Worm (Caenorhabditis elegans): ENCODE data around the gene F17H10.1.

The F17H10.1 gene

DNA sequence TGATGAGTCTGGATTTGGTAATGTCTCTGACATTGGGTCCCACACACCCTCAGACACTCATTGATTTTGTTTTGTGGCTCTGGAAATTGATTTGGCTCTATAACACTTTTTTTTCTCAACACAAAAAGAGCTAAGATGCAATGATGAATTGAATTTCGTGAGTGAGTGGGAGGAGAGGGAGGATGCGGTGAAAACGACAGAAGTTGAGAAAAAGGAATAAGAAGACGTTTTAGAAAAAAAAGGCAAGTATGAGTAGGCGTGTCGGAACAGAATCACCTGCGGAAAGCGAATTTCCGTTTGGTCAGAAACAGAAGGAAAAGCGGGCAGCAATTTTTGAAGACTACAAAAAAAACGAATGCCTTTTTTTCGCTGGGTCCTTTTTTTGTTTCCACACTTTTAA is 50.7 kb downstream of the F17H10.1 start:
- no peak for TF ChIP-seq unc-130 (GFP tag; optimal IDR thresholded peaks at IDR 0.05)
- no peak for TF ChIP-seq die-1 (tag; optimal IDR thresholded peaks at IDR 0.05)
- no peak for TF ChIP-seq rec-8 (tag; optimal IDR thresholded peaks at IDR 0.05)
- TF ChIP-seq mes-4 (tag; optimal IDR thresholded peaks at IDR 0.05) = no peak
- TF ChIP-seq cebp-2 (GFP tag; IDR thresholded peaks at IDR 0.05) = no peak

DNA sequence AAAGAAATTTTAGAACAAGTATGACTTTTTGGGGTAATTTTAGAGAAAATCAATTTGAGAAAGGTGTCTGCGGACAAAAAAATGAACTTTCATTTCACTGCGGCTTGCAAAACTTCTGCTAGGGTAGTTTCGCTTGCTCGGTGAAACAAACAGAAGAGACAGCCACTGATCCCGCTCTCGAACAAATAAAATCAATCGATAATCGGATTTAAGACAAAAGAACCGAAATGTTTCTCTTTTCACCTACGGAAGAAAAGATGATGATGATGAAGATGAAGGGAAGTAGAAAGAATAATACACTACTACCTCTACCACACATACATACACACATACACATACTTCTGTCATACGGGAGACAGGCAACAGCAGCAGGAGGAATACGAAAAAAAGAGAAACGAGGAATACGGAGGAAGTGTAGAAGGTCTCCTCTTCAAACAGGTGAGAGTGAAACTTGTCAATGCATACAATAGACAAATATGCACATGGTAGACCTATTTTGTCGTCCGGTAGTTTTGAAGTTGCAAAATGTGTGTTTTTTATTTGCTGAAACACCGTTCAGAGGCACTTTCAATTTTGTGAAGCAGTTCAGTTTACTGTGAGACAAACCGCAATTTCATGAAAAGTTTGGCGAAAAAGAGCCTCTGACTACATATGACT is 52.2 kb downstream of the F17H10.1 start:
- TF ChIP-seq nhr-120 (GFP tag; IDR thresholded peaks at IDR 0.05) (no peak), tlf-1 (GFP tag; optimal IDR thresholded peaks at IDR 0.05) (no peak), egl-18 (GFP tag; IDR thresholded peaks at IDR 0.05) (no peak), lag-1 (GFP tag; IDR thresholded peaks at IDR 0.05) (no peak), hmg-20 (GFP tag; IDR thresholded peaks at IDR 0.05) (no peak), C06A6.2 (GFP tag; conservative IDR thresholded peaks at IDR 0.05) (no peak), athp-1 (tag; optimal IDR thresholded peaks at IDR 0.05) (no peak), K12H6.12 (tag; optimal IDR thresholded peaks at IDR 0.05) (no peak), madf-8 (GFP tag; conservative IDR thresholded peaks at IDR 0.05) (no peak), aptf-2 (GFP tag; conservative IDR thresholded peaks at IDR 0.05) (no peak), nhr-179 (tag; optimal IDR thresholded peaks at IDR 0.05) (no peak), mel-28 (tag; optimal IDR thresholded peaks at IDR 0.05; ENCODE audit: borderline replicate concordance) (no peak), ztf-3 (GFP tag; optimal IDR thresholded peaks at IDR 0.05) (no peak)

Data from whole organism, young adult.